Worm (Caenorhabditis elegans): Measurements from ENCODE around the gene F25B4.7.
"Not testable (repeated sequence)": the region's sequence is repeated elsewhere in the genome, so short reads cannot be mapped to it uniquely, and the experiment has no call there.

The F25B4.7 gene

ce11 chrV:5666036-5666729, 20.8 kb downstream of the F25B4.7 start, which contains the start of gene C14C11.7:
TSS of gene C14C11.7 (minus strand) at chrV:5666086.
- TF ChIP-seq F13H6.1 (tag; optimal IDR thresholded peaks at IDR 0.05): no peak
- no peak for TF ChIP-seq C38D4.7 (GFP tag; optimal IDR thresholded peaks at IDR 0.05)
- TF ChIP-seq C08G9.2 (tag; optimal IDR thresholded peaks at IDR 0.05): no peak
- no peak for TF ChIP-seq ceh-19 (GFP tag; optimal IDR thresholded peaks at IDR 0.05)
- TF ChIP-seq unc-42 (tag; optimal IDR thresholded peaks at IDR 0.05): no peak
- TF ChIP-seq zip-5 (tag; optimal IDR thresholded peaks at IDR 0.05): no peak
- no peak for TF ChIP-seq hlh-30 (tag; optimal IDR thresholded peaks at IDR 0.05; ENCODE audit: insufficient read depth)
- TF ChIP-seq ama-1 (optimal IDR thresholded peaks at IDR 0.05): no peak
- TF ChIP-seq mec-3 (tag; optimal IDR thresholded peaks at IDR 0.05; ENCODE audit: borderline replicate concordance): no peak
- no peak for TF ChIP-seq ceh-30 (tag; optimal IDR thresholded peaks at IDR 0.05)
- no peak for TF ChIP-seq ref-2 (tag; optimal IDR thresholded peaks at IDR 0.05)
- no peak for TF ChIP-seq ceh-14 (tag; optimal IDR thresholded peaks at IDR 0.05)
- TF ChIP-seq gmeb-2 (tag; optimal IDR thresholded peaks at IDR 0.05): no peak
- TF ChIP-seq pha-2 (tag; optimal IDR thresholded peaks at IDR 0.05): no peak
- TF ChIP-seq pag-3 (tag; optimal IDR thresholded peaks at IDR 0.05; ENCODE audit: borderline replicate concordance): no peak
- TF ChIP-seq fkh-10 (GFP tag; optimal IDR thresholded peaks at IDR 0.05): no peak
- no peak for TF ChIP-seq fax-1 (tag; optimal IDR thresholded peaks at IDR 0.05)
- TF ChIP-seq ceh-24 (tag; optimal IDR thresholded peaks at IDR 0.05): no peak

DNA sequence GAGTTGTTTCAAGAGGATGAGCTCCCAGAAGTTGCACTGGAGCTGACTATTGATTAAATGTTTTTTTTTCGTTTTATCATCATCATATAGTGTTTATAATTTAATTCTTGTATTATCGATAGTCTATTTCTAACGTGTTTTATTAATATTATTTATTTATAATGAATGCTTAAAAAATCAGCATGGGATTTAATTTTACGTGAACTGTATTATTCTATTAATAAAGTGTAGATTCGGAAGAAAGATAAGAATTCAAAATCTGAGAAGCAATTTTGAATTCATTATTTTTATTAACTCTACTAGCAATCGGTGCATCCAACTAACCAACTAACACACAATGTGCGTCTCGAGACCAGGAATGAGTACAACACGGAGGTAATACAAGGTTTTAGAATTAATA, 23.7 kb downstream of the F25B4.7 start, which contains the start of gene C14C11.1:
TSS of gene C14C11.1 (plus strand) at position 301 of the 400 bp plus-strand sequence.
- TF ChIP-seq gmeb-2 (tag; optimal IDR thresholded peaks at IDR 0.05); sdc-2 (tag; optimal IDR thresholded peaks at IDR 0.05); hlh-30 (tag; optimal IDR thresholded peaks at IDR 0.05; ENCODE audit: insufficient read depth): not testable (repeated sequence)

- no peak for TF ChIP-seq C38D4.7 (GFP tag; optimal IDR thresholded peaks at IDR 0.05)
- no peak for TF ChIP-seq nhr-232 (tag; optimal IDR thresholded peaks at IDR 0.05)
- TF ChIP-seq pha-4 (tag; optimal IDR thresholded peaks at IDR 0.05): no peak
- TF ChIP-seq ceh-18 (tag; optimal IDR thresholded peaks at IDR 0.05): no peak
- no peak for TF ChIP-seq hlh-30 (tag; optimal IDR thresholded peaks at IDR 0.05; ENCODE audit: insufficient read depth)
- TF ChIP-seq ztf-16 (tag; optimal IDR thresholded peaks at IDR 0.05): no peak
- TF ChIP-seq Y22D7AL.16 (tag; optimal IDR thresholded peaks at IDR 0.05): no peak
- no peak for TF ChIP-seq tbx-2 (tag; optimal IDR thresholded peaks at IDR 0.05)
- TF ChIP-seq nfya-1 (tag; optimal IDR thresholded peaks at IDR 0.05): no peak
- TF ChIP-seq ttx-3 (tag; optimal IDR thresholded peaks at IDR 0.05): no peak
- no peak for TF ChIP-seq lin-11 (tag; optimal IDR thresholded peaks at IDR 0.05)
- no peak for TF ChIP-seq ceh-6 (GFP tag; optimal IDR thresholded peaks at IDR 0.05)
These were observed 26.3 kb downstream of the F25B4.7 start, which contains the start of the genes mut-14 and C14C11.2 for ce11 chrV:5660604-5661209. TSS of gene mut-14 (minus strand) at chrV:5660704. TSS of gene C14C11.2 (plus strand) at chrV:5661159.

DNA sequence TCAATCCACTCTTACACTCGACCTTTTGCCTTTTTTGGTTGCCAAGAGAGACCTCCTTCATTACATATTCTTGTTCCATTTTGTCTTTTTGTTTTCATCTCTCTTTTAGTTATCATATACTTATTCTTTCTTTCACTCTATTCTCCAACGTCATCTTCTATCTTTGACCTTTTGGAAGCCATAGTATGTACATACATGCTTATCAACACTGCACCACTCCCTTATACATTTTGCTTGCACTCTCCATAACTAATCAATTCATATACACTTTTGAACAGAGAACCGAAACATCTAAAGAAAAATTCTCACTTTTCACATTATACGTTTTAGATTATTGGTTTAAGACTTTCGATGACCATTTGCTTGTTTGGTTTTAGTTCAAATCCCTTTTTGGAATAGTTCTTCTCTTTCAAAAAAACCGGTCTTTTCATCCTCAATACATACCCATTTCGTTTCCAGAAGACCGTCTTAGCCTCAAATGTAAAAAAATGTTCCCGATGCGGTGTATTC, 33.0 kb downstream of the F25B4.7 start, which contains the start of gene hex-2:
TSS of gene hex-2 (plus strand) at position 460 of the 510 bp plus-strand sequence.
- TF ChIP-seq syd-9 (tag; optimal IDR thresholded peaks at IDR 0.05) (no peak), elt-2 (tag; optimal IDR thresholded peaks at IDR 0.05) (peak; percentile 17)

DNA sequence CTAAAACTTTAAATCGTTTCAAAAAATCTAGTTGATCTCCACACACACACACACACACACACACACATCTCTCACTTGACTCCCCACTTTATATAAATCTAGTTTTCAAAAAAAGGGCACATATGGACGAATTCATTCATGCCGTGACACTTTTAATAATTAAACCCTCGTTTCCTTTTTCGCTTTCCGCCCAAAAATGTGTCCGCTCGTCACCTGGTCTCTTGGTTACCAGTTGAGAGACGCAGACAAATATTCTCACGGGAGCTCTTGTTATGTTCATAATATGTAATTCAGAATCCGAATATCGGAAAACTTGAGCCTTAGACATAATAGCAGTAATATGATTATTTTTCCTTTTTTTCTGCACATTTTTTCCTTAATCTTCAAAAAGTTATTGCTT, 35.1 kb downstream of the F25B4.7 start:
- TF ChIP-seq unc-3 (GFP tag; conservative IDR thresholded peaks at IDR 0.05): no peak
- no peak for TF ChIP-seq unc-3 (tag; optimal IDR thresholded peaks at IDR 0.05)
- no peak for TF ChIP-seq pag-3 (tag; optimal IDR thresholded peaks at IDR 0.05; ENCODE audit: borderline replicate concordance)
- TF ChIP-seq sox-4 (tag; optimal IDR thresholded peaks at IDR 0.05): no peak
- no peak for TF ChIP-seq ceh-34 (tag; optimal IDR thresholded peaks at IDR 0.05)
- no peak for TF ChIP-seq pha-2 (tag; optimal IDR thresholded peaks at IDR 0.05)
- no peak for TF ChIP-seq C08G9.2 (tag; optimal IDR thresholded peaks at IDR 0.05)
- peak; percentile 19 for TF ChIP-seq hlh-30 (tag; optimal IDR thresholded peaks at IDR 0.05; ENCODE audit: insufficient read depth)
- no peak for TF ChIP-seq ref-2 (tag; optimal IDR thresholded peaks at IDR 0.05)

Data from whole organism, late embryonic.